Fruit fly (Drosophila melanogaster) whole organism, embryonic: ENCODE data around the gene Mst57Da.

Source experiments
- Awh ChIP-seq: fragments of 200-800 bp; sonication (Bioruptor generic); IDR thresholded peaks from 2 replicates; pipeline ENCODE4, ENCODE4 v1.3.6; 2022; ENCODE audit warnings: missing biosample characterization, missing genetic modification characterization
- CG11723 ChIP-seq: fragments of 200-800 bp; sonication (Bioruptor generic); optimal IDR thresholded peaks from 2 replicates; lab custom pipeline; 2017; ENCODE audit warnings: missing biosample characterization, mild to moderate bottlenecking, missing genetic modification characterization
- CG12219 ChIP-seq: fragments of 200-800 bp; sonication (Bioruptor generic); optimal IDR thresholded peaks from 3 replicates; lab custom pipeline; 2018; ENCODE audit warnings: missing biosample characterization, mild to moderate bottlenecking, missing genetic modification characterization
- CG13123 ChIP-seq: fragments of 200-800 bp; sonication (Bioruptor generic); optimal IDR thresholded peaks from 2 replicates; lab custom pipeline; 2016; ENCODE audit warnings: missing biosample characterization, missing genetic modification characterization
- CG15696 ChIP-seq: fragments of 200-800 bp; sonication (Bioruptor generic); optimal IDR thresholded peaks from 2 replicates; lab custom pipeline; 2019; ENCODE audit warnings: missing biosample characterization, mild to moderate bottlenecking, missing genetic modification characterization, moderate library complexity
- CG1603 ChIP-seq: fragments of 200-800 bp; sonication (Bioruptor generic); optimal IDR thresholded peaks from 2 replicates; lab custom pipeline; 2019; ENCODE audit warnings: missing biosample characterization, mild to moderate bottlenecking, missing genetic modification characterization, moderate library complexity
- CG1647 ChIP-seq: fragments of 200-800 bp; sonication (Bioruptor generic); optimal IDR thresholded peaks from 3 replicates; lab custom pipeline; 2016; ENCODE audit warnings: missing biosample characterization, missing genetic modification characterization
- CG16815 ChIP-seq: fragments of 200-800 bp; sonication (Bioruptor generic); optimal IDR thresholded peaks from 3 replicates; lab custom pipeline; 2017; ENCODE audit warnings: missing biosample characterization, mild to moderate bottlenecking, missing genetic modification characterization
- CG17328 ChIP-seq: fragments of 200-800 bp; sonication (Bioruptor generic); IDR thresholded peaks from 2 replicates; pipeline ENCODE4 v1.3.6; 2022; ENCODE audit warnings: missing biosample characterization, missing genetic modification characterization
- CG17359 ChIP-seq: fragments of 200-800 bp; sonication (Bioruptor generic); optimal IDR thresholded peaks from 3 replicates; lab custom pipeline; 2018; ENCODE audit warnings: missing biosample characterization, mild to moderate bottlenecking, missing genetic modification characterization, moderate library complexity
- CG17568 ChIP-seq: fragments of 200-800 bp; sonication (Bioruptor generic); optimal IDR thresholded peaks from 2 replicates; lab custom pipeline; 2018; ENCODE audit warnings: missing biosample characterization, mild to moderate bottlenecking, missing genetic modification characterization, moderate library complexity
- CG2889 ChIP-seq: fragments of 200-800 bp; sonication (Bioruptor generic); IDR thresholded peaks from 3 replicates; pipeline ENCODE4 v1.3.6; 2022; ENCODE audit warnings: missing biosample characterization, missing genetic modification characterization
- CG3163 ChIP-seq: fragments of 200-800 bp; sonication (Bioruptor generic); optimal IDR thresholded peaks from 3 replicates; lab custom pipeline; 2016; ENCODE audit warnings: missing biosample characterization, missing genetic modification characterization
- CG3995 ChIP-seq: fragments of 200-800 bp; sonication (Bioruptor generic); optimal IDR thresholded peaks from 3 replicates; lab custom pipeline; 2016; ENCODE audit warnings: missing biosample characterization, missing genetic modification characterization
- CG4282 ChIP-seq: fragments of 200-800 bp; sonication (Bioruptor generic); optimal IDR thresholded peaks from 2 replicates; lab custom pipeline; 2016; ENCODE audit warnings: missing biosample characterization, missing genetic modification characterization
- CG5245 ChIP-seq: fragments of 200-800 bp; sonication (Bioruptor generic); optimal IDR thresholded peaks from 3 replicates; lab custom pipeline; 2016; ENCODE audit warnings: missing biosample characterization, missing genetic modification characterization
- CG6175 ChIP-seq: fragments of 200-800 bp; sonication (Bioruptor generic); IDR thresholded peaks from 3 replicates; pipeline ENCODE4 v1.3.6; 2022; ENCODE audit warnings: missing biosample characterization, missing genetic modification characterization
- CG6654 ChIP-seq: fragments of 200-800 bp; sonication (Bioruptor generic); optimal IDR thresholded peaks from 2 replicates; lab custom pipeline; 2017; ENCODE audit warnings: missing biosample characterization, mild to moderate bottlenecking, missing genetic modification characterization
- CG8089 ChIP-seq: fragments of 200-800 bp; sonication (Bioruptor generic); optimal IDR thresholded peaks from 3 replicates; lab custom pipeline; 2016; ENCODE audit warnings: missing biosample characterization, missing genetic modification characterization
- CG8388 ChIP-seq: fragments of 200-800 bp; sonication (Bioruptor generic); optimal IDR thresholded peaks from 2 replicates; lab custom pipeline; 2019; ENCODE audit warnings: missing biosample characterization, mild to moderate bottlenecking, missing genetic modification characterization, moderate library complexity
- D ChIP-seq, 2 experiments: fragments of 200-800 bp in 1 of 2; fragments of >200 bp in 1 of 2; sonication (Bioruptor generic) in 1 of 2; optimal IDR thresholded peaks; 2 replicates in 1 of 2; 3 replicates in 1 of 2; lab custom pipeline; 2017; ENCODE audit warnings: mild to moderate bottlenecking in 1 of 2, missing biosample characterization in 1 of 2, missing genetic modification characterization in 1 of 2, missing genetic modification reagents in 1 of 2
- Dip2 ChIP-seq: fragments of 200-800 bp; sonication (Bioruptor generic); IDR thresholded peaks from 2 replicates; pipeline ENCODE4 v1.3.6; 2022; ENCODE audit warnings: missing biosample characterization, missing genetic modification characterization
- Dref ChIP-seq: fragments of 200-800 bp; sonication (Bioruptor generic); IDR thresholded peaks from 2 replicates; pipeline ENCODE4 v1.3.6; 2022; ENCODE audit warnings: missing biosample characterization, missing genetic modification characterization
- Eip74EF ChIP-seq, 2 experiments: fragments of 200-800 bp in 1 of 2; fragments of >200 bp in 1 of 2; sonication (Bioruptor generic) in 1 of 2; optimal IDR thresholded peaks; 2 replicates each; lab custom pipeline; 2017 to 2019; ENCODE audit warnings: missing biosample characterization in 2 of 2, missing genetic modification characterization in 2 of 2, mild to moderate bottlenecking in 1 of 2, moderate library complexity in 1 of 2
- HLH4C ChIP-seq: fragments of 200-800 bp; sonication (Bioruptor generic); IDR thresholded peaks from 3 replicates; pipeline ENCODE4 v1.3.6; 2022; ENCODE audit warnings: missing biosample characterization, missing genetic modification characterization; ENCODE audit not compliant: partially characterized antibody
- HLHmδ ChIP-seq: fragments of 200-800 bp; sonication (Bioruptor generic); optimal IDR thresholded peaks from 2 replicates; lab custom pipeline; 2018; ENCODE audit warnings: missing biosample characterization, mild to moderate bottlenecking, missing genetic modification characterization, moderate library complexity
- Kr ChIP-seq: fragments of 200-800 bp; sonication (Bioruptor generic); optimal IDR thresholded peaks from 2 replicates; lab custom pipeline; 2017; ENCODE audit warnings: missing biosample characterization, mild to moderate bottlenecking, missing genetic modification characterization
- MBD-R2 ChIP-seq: fragments of 200-800 bp; sonication (Bioruptor generic); IDR thresholded peaks from 2 replicates; pipeline ENCODE4 v1.3.6; 2022; ENCODE audit warnings: missing biosample characterization, missing genetic modification characterization
- MTF-1 ChIP-seq: fragments of 200-800 bp; sonication (Bioruptor generic); optimal IDR thresholded peaks from 2 replicates; lab custom pipeline; 2018; ENCODE audit warnings: missing biosample characterization, mild to moderate bottlenecking, missing genetic modification characterization, borderline replicate concordance
- Myb ChIP-seq: fragments of 200-800 bp; sonication (Bioruptor generic); optimal IDR thresholded peaks from 2 replicates; lab custom pipeline; 2016; ENCODE audit warnings: missing biosample characterization, missing genetic modification characterization
- NfI ChIP-seq: fragments of 200-800 bp; sonication (Bioruptor generic); optimal IDR thresholded peaks from 3 replicates; lab custom pipeline; 2018; ENCODE audit warnings: missing biosample characterization, mild to moderate bottlenecking, missing genetic modification characterization, moderate library complexity
- Taf1 ChIP-seq: fragments of 200-800 bp; sonication (Bioruptor generic); IDR thresholded peaks from 2 replicates; pipeline ENCODE4 v1.3.6; 2022; ENCODE audit warnings: missing biosample characterization, missing genetic modification characterization
- corto ChIP-seq: fragments of 200-800 bp; sonication (Bioruptor generic); optimal IDR thresholded peaks from 2 replicates; lab custom pipeline; 2016; ENCODE audit warnings: missing biosample characterization, mild to moderate bottlenecking, missing genetic modification characterization, moderate library complexity
- dan ChIP-seq: fragments of 200-800 bp; sonication (Bioruptor generic); IDR thresholded peaks from 2 replicates; pipeline ENCODE4 v1.3.6; 2022; ENCODE audit warnings: missing biosample characterization, missing genetic modification characterization
- dpn ChIP-seq, 2 experiments: fragments of 200-800 bp; sonication (Bioruptor generic); optimal IDR thresholded peaks; 3 replicates each; lab custom pipeline; 2016; ENCODE audit warnings: missing biosample characterization in 2 of 2, missing genetic modification characterization in 2 of 2
- ewg ChIP-seq: fragments of 200-800 bp; sonication (Bioruptor generic); optimal IDR thresholded peaks from 3 replicates; lab custom pipeline; 2017; ENCODE audit warnings: mild to moderate bottlenecking, missing biosample characterization, missing genetic modification reagents, missing genetic modification characterization
- eyg ChIP-seq: fragments of 200-800 bp; sonication (Bioruptor generic); optimal IDR thresholded peaks from 3 replicates; lab custom pipeline; 2016; ENCODE audit warnings: missing biosample characterization, missing genetic modification characterization
- grn ChIP-seq: fragments of 200-800 bp; sonication (Bioruptor generic); optimal IDR thresholded peaks from 3 replicates; lab custom pipeline; 2017; ENCODE audit warnings: missing biosample characterization, missing genetic modification characterization
- hb ChIP-seq: fragments of 200-800 bp; sonication (Bioruptor generic); IDR thresholded peaks from 3 replicates; pipeline ENCODE4 v1.3.6; 2022; ENCODE audit warnings: missing biosample characterization, missing genetic modification characterization; ENCODE audit not compliant: partially characterized antibody
- hkb ChIP-seq, 2 experiments: fragments of 200-800 bp in 1 of 2; fragments of >200 bp in 1 of 2; sonication (Bioruptor generic) in 1 of 2; IDR thresholded peaks in 1 of 2; optimal IDR thresholded peaks in 1 of 2; 2 replicates each; pipeline versions ENCODE4 v1.3.6 to Lab custom; 2017 to 2022; ENCODE audit warnings: missing biosample characterization in 1 of 2, missing genetic modification characterization in 1 of 2
- inv ChIP-seq: fragments of 200-800 bp; sonication (Bioruptor generic); IDR thresholded peaks from 2 replicates; pipeline ENCODE4 v1.3.6; 2022; ENCODE audit warnings: missing biosample characterization, missing genetic modification characterization; ENCODE audit not compliant: partially characterized antibody
- lmd ChIP-seq: fragments of 200-800 bp; sonication (Bioruptor generic); IDR thresholded peaks from 2 replicates; pipeline ENCODE4 v1.3.6; 2022; ENCODE audit warnings: missing biosample characterization, missing genetic modification characterization
- mam ChIP-seq: fragments of 200-800 bp; sonication (Bioruptor generic); optimal IDR thresholded peaks from 3 replicates; lab custom pipeline; 2016; ENCODE audit warnings: missing biosample characterization, missing genetic modification characterization
- pzg ChIP-seq: fragments of 200-800 bp; sonication (Bioruptor generic); optimal IDR thresholded peaks from 3 replicates; lab custom pipeline; 2018; ENCODE audit warnings: missing biosample characterization, mild to moderate bottlenecking, missing genetic modification characterization, moderate library complexity
- shn ChIP-seq: fragments of 200-800 bp; sonication (Bioruptor generic); optimal IDR thresholded peaks from 3 replicates; lab custom pipeline; 2016; ENCODE audit warnings: missing biosample characterization, missing genetic modification characterization
- tx ChIP-seq: fragments of 200-800 bp; sonication (Bioruptor generic); optimal IDR thresholded peaks from 2 replicates; lab custom pipeline; 2016; ENCODE audit warnings: missing biosample characterization, missing genetic modification characterization
- yki ChIP-seq: fragments of >200 bp; optimal IDR thresholded peaks from 3 replicates; lab custom pipeline; 2018
- zen ChIP-seq: fragments of 200-800 bp; sonication (Bioruptor generic); optimal IDR thresholded peaks from 3 replicates; lab custom pipeline; 2018; ENCODE audit warnings: missing biosample characterization, mild to moderate bottlenecking, missing genetic modification characterization, moderate library complexity
- zfh1 ChIP-seq: fragments of 200-800 bp; sonication (Bioruptor generic); IDR thresholded peaks from 3 replicates; pipeline ENCODE4 v1.3.6; 2022; ENCODE audit warnings: missing biosample characterization, missing genetic modification characterization

The Mst57Da gene

dm6 chr3R:25880198-25880970, 48.7 kb upstream of the Mst57Da start (continued):
- TF ChIP-seq Eip74EF (GFP tag; optimal IDR thresholded peaks at IDR 0.05; lab: Kevin White, UChicago), result no peak
- no peak for TF ChIP-seq dpn (GFP tag; optimal IDR thresholded peaks at IDR 0.05; lab: Kevin White, UChicago)
- TF ChIP-seq Awh (GFP tag; lab: Robert Waterston, UW), result peak; percentile 45; the same call in 1 of the 2 replicates
- no peak for TF ChIP-seq grn
- TF ChIP-seq shn, result no peak
- TF ChIP-seq corto, result no peak
- TF ChIP-seq yki, result peak; percentile 13
- TF ChIP-seq CG1603 (tag; lab: Kevin White, UChicago), result peak; percentile 15
- no peak for TF ChIP-seq CG2889 (GFP tag; lab: Robert Waterston, UW)
- TF ChIP-seq Dip2 (GFP tag; lab: Robert Waterston, UW), result no peak
- TF ChIP-seq mam (GFP tag; lab: Kevin White, UChicago), result no peak
- TF ChIP-seq pzg (GFP tag; lab: Kevin White, UChicago), result no peak
- no peak for TF ChIP-seq CG3995
- TF ChIP-seq Dref, result no peak
- peak; percentile 3 for TF ChIP-seq Myb
- TF ChIP-seq CG12219 (GFP tag; lab: Kevin White, UChicago), result no peak
- TF ChIP-seq Kr, result no peak
- peak; percentile 43 for TF ChIP-seq CG16815 (GFP tag; lab: Kevin White, UChicago)
- TF ChIP-seq CG15696 (tag; lab: Kevin White, UChicago), result no peak
- no peak for TF ChIP-seq CG17568 (GFP tag; lab: Kevin White, UChicago)
- TF ChIP-seq MTF-1, result peak; percentile 16
- TF ChIP-seq CG8388 (GFP tag; lab: Kevin White, UChicago), result peak; percentile 87
- TF ChIP-seq CG1647 (GFP tag; lab: Kevin White, UChicago), result no peak
- TF ChIP-seq hkb (optimal IDR thresholded peaks at IDR 0.05; lab: Kevin White, UChicago), result no peak
- no peak for TF ChIP-seq hkb (GFP tag; IDR thresholded peaks at IDR 0.05; lab: Robert Waterston, UW)
- no peak for TF ChIP-seq CG5245 (GFP tag; lab: Kevin White, UChicago)
- no peak for TF ChIP-seq Taf1 (GFP tag; lab: Robert Waterston, UW)
- TF ChIP-seq eyg (GFP tag; lab: Kevin White, UChicago), result no peak
- TF ChIP-seq hb, result no peak
- no peak for TF ChIP-seq CG4282 (GFP tag; lab: Kevin White, UChicago)
- TF ChIP-seq tx (GFP tag; lab: Kevin White, UChicago), result no peak
- no peak for TF ChIP-seq dan
- TF ChIP-seq CG17328 (GFP tag; lab: Robert Waterston, UW), result peak; percentile 51
- peak; percentile 25 for TF ChIP-seq CG6654
- TF ChIP-seq D (optimal IDR thresholded peaks at IDR 0.05; lab: Kevin White, UChicago), result no peak
- peak; percentile 51 for TF ChIP-seq D (GFP tag; optimal IDR thresholded peaks at IDR 0.05; lab: Kevin White, UChicago)
- no peak for TF ChIP-seq CG3163 (GFP tag; lab: Kevin White, UChicago)
- TF ChIP-seq MBD-R2 (GFP tag; lab: Robert Waterston, UW), result no peak
- TF ChIP-seq HLHmδ, result no peak
- no peak for TF ChIP-seq ewg (GFP tag; lab: Kevin White, UChicago)
- TF ChIP-seq CG17359, result peak; percentile 62
- TF ChIP-seq HLH4C (GFP tag; lab: Robert Waterston, UW), result no peak
- TF ChIP-seq CG13123 (GFP tag; lab: Kevin White, UChicago), result no peak
- TF ChIP-seq CG6175, result no peak
- peak; percentile 39; the same call in 1 of the 3 replicates for TF ChIP-seq zfh1 (GFP tag; lab: Robert Waterston, UW)
- TF ChIP-seq zen, result no peak
- no peak for TF ChIP-seq CG8089 (GFP tag; lab: Kevin White, UChicago)
- TF ChIP-seq lmd (GFP tag; lab: Robert Waterston, UW), result no peak; the same call in 1 of the 2 replicates
- TF ChIP-seq inv, result no peak
- TF ChIP-seq NfI (GFP tag; lab: Kevin White, UChicago), result peak; percentile 22
- TF ChIP-seq CG11723 (GFP tag; lab: Kevin White, UChicago), result no peak
